Fruit fly (Drosophila melanogaster): ENCODE results near the gene mtd.

mtd gene

DNA sequence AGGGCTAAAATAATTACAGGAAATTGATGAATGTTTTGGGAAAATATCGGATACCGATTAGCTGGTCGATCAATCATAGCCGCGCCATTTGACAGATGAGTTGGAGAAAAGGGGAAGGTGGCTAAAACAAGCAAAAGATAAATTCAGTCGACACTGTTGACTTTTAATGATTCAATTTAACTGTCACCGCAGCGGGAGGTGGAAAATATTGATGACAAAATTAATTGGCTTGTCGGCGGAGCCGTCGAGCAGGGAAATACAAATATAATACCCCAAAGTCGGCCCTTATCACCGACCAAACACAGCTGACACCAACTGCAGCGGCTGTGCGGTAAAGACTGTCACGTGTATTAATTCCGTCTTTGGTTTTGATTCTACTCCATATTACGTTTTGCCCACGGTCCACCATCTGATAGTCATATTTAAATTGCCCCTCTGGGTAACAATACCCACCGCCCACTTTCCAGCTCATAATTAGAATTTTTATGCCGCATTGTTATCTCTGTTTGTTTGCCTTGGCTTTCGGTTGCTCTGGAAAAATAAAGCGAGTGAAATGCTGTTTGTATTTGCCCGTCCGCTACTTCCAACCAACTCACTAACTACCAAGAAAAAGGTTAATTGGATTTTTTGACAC lies 44.3 kb downstream of the mtd start (continued):
- TF ChIP-seq ase (GFP tag; IDR thresholded peaks at IDR 0.05), result no peak
- TF ChIP-seq cato (GFP tag; optimal IDR thresholded peaks at IDR 0.05; ENCODE audit: borderline replicate concordance), result no peak
- no peak for TF ChIP-seq Trl (optimal IDR thresholded peaks at IDR 0.05)
- TF ChIP-seq Trl (GFP tag; optimal IDR thresholded peaks at IDR 0.05), result no peak
- TF ChIP-seq CG11093 (GFP tag; IDR thresholded peaks at IDR 0.05), result no peak
- TF ChIP-seq ato (GFP tag; IDR thresholded peaks at IDR 0.05; ENCODE audit: partially characterized antibody), result no peak
- no peak for TF ChIP-seq nau (GFP tag; optimal IDR thresholded peaks at IDR 0.05)
- TF ChIP-seq exex (tag; optimal IDR thresholded peaks at IDR 0.05), result no peak
- no peak for TF ChIP-seq NK7.1 (GFP tag; optimal IDR thresholded peaks at IDR 0.05)
- no peak for TF ChIP-seq CG13775 (GFP tag; optimal IDR thresholded peaks at IDR 0.05)
- TF ChIP-seq HLH3B (GFP tag; IDR thresholded peaks at IDR 0.05), result no peak
- TF ChIP-seq CG30403 (GFP tag; optimal IDR thresholded peaks at IDR 0.05), result no peak
- TF ChIP-seq ATbp (GFP tag; optimal IDR thresholded peaks at IDR 0.05), result peak; percentile 25
- TF ChIP-seq ac (GFP tag; optimal IDR thresholded peaks at IDR 0.05), result no peak
- no peak for TF ChIP-seq dpn (GFP tag; optimal IDR thresholded peaks at IDR 0.05)
- TF ChIP-seq CG14710 (tag; optimal IDR thresholded peaks at IDR 0.05), result no peak
- peak; percentile 42 for TF ChIP-seq cwo (GFP tag; optimal IDR thresholded peaks at IDR 0.05)
- TF ChIP-seq Asciz (GFP tag; optimal IDR thresholded peaks at IDR 0.05), result peak; percentile 15
- TF ChIP-seq CG4360 (GFP tag; IDR thresholded peaks at IDR 0.05), result no peak
- no peak for TF ChIP-seq H15 (GFP tag; IDR thresholded peaks at IDR 0.05)
- TF ChIP-seq CG16815 (GFP tag; optimal IDR thresholded peaks at IDR 0.05), result no peak
- peak; percentile 8 for TF ChIP-seq CG15601 (tag; optimal IDR thresholded peaks at IDR 0.05)
- TF ChIP-seq nmo (GFP tag; optimal IDR thresholded peaks at IDR 0.05), result no peak
- no peak for TF ChIP-seq twi (tag; optimal IDR thresholded peaks at IDR 0.05)
- TF ChIP-seq CG4707 (GFP tag; optimal IDR thresholded peaks at IDR 0.05), result no peak
- TF ChIP-seq CoRest (tag; optimal IDR thresholded peaks at IDR 0.05), result no peak
- TF ChIP-seq CG12219 (GFP tag; optimal IDR thresholded peaks at IDR 0.05), result no peak
- peak; percentile 77 for TF ChIP-seq sens (GFP tag)
- no peak for TF ChIP-seq pnt (GFP tag; optimal IDR thresholded peaks at IDR 0.05)
- TF ChIP-seq CG31388 (GFP tag; optimal IDR thresholded peaks at IDR 0.05), result no peak
- peak; percentile 11 for TF ChIP-seq CG10431 (GFP tag; optimal IDR thresholded peaks at IDR 0.05)
- TF ChIP-seq MTF-1 (GFP tag; optimal IDR thresholded peaks at IDR 0.05; ENCODE audit: borderline replicate concordance), result no peak
- no peak for TF ChIP-seq HHEX (GFP tag; optimal IDR thresholded peaks at IDR 0.05)
- no peak for TF ChIP-seq trh (GFP tag; optimal IDR thresholded peaks at IDR 0.05)
- TF ChIP-seq CG15011 (GFP tag; optimal IDR thresholded peaks at IDR 0.05), result no peak
- TF ChIP-seq CG6791 (GFP tag; IDR thresholded peaks at IDR 0.05; ENCODE audit: partially characterized antibody), result no peak
- no peak for TF ChIP-seq jumu (GFP tag; optimal IDR thresholded peaks at IDR 0.05)
- no peak for TF ChIP-seq CG15073 (GFP tag; optimal IDR thresholded peaks at IDR 0.05)
- TF ChIP-seq CG7786 (GFP tag; optimal IDR thresholded peaks at IDR 0.05), result no peak
- TF ChIP-seq CTCF (GFP tag; optimal IDR thresholded peaks at IDR 0.05), result no peak
- peak; percentile 7 for TF ChIP-seq CG12769 (tag; optimal IDR thresholded peaks at IDR 0.05)
- no peak for TF ChIP-seq CG9797 (GFP tag; optimal IDR thresholded peaks at IDR 0.05)
- no peak for TF ChIP-seq CG14441 (GFP tag; IDR thresholded peaks at IDR 0.05)
- no peak for TF ChIP-seq Adf1 (GFP tag; IDR thresholded peaks at IDR 0.05)
- TF ChIP-seq sisA (GFP tag; IDR thresholded peaks at IDR 0.05), result no peak
- no peak for TF ChIP-seq CG31441 (GFP tag; IDR thresholded peaks at IDR 0.05)
- TF ChIP-seq pita (GFP tag; optimal IDR thresholded peaks at IDR 0.05), result no peak
- no peak for TF ChIP-seq CG9609 (GFP tag; optimal IDR thresholded peaks at IDR 0.05)
- TF ChIP-seq CG12155 (GFP tag; optimal IDR thresholded peaks at IDR 0.05), result no peak
- no peak for TF ChIP-seq CG13424 (tag; optimal IDR thresholded peaks at IDR 0.05)
- TF ChIP-seq sd (tag; optimal IDR thresholded peaks at IDR 0.05), result peak; percentile 8
- no peak for TF ChIP-seq zfh2 (GFP tag; optimal IDR thresholded peaks at IDR 0.05)

Measured in whole organism, embryonic.